Worm (Caenorhabditis elegans) whole organism, mixed stage, embryonic: ENCODE measurements around the gene F47F2.1.

Experiments used
- bed-3 ChIP-seq: fragments of 200-800 bp; sonication (Bioruptor generic); optimal IDR thresholded peaks from 3 replicates; lab custom pipeline; 2018; ENCODE audit warnings: mild to moderate bottlenecking, missing genetic modification characterization, moderate library complexity, missing compliant biosample characterization
- elt-1 ChIP-seq: sonication (generic microtip); optimal IDR thresholded peaks from 2 replicates; lab custom pipeline; 2017; ENCODE audit warnings: missing genetic modification characterization, mild to moderate bottlenecking, missing compliant biosample characterization, antibody characterized with exemption, moderate library complexity, borderline replicate concordance; ENCODE audit not compliant: insufficient read depth
- lin-13 ChIP-seq: fragments of 150-350 bp; optimal IDR thresholded peaks from 2 replicates; lab custom pipeline; 2014; ENCODE audit warnings: missing biosample characterization, missing genetic modification characterization
- lsy-2 ChIP-seq: fragments of 150-350 bp; optimal IDR thresholded peaks from 2 replicates; lab custom pipeline; 2014; ENCODE audit warnings: missing biosample characterization, missing genetic modification characterization
- nhr-12 ChIP-seq: fragments of 150-350 bp; optimal IDR thresholded peaks from 2 replicates; lab custom pipeline; 2014; ENCODE audit warnings: missing biosample characterization, missing genetic modification characterization
- nhr-237 ChIP-seq: fragments of 150-350 bp; optimal IDR thresholded peaks from 2 replicates; lab custom pipeline; 2014; ENCODE audit warnings: missing biosample characterization, missing genetic modification characterization
- nhr-28 ChIP-seq: fragments of 150-350 bp; optimal IDR thresholded peaks from 2 replicates; lab custom pipeline; 2014; ENCODE audit warnings: missing biosample characterization, missing genetic modification characterization
- snpc-4 ChIP-seq: fragments of 150-350 bp; optimal IDR thresholded peaks from 2 replicates; lab custom pipeline; 2014; ENCODE audit warnings: missing biosample characterization, missing genetic modification characterization
- unc-120 ChIP-seq: sonication (generic microtip); optimal IDR thresholded peaks from 2 replicates; lab custom pipeline; 2017; ENCODE audit warnings: missing genetic modification characterization, missing compliant biosample characterization; ENCODE audit not compliant: poor library complexity, severe bottlenecking
- unc-62 ChIP-seq: fragments of 150-350 bp; optimal IDR thresholded peaks from 2 replicates; lab custom pipeline; 2014; ENCODE audit warnings: missing biosample characterization, missing genetic modification reagents, missing genetic modification characterization

DNA sequence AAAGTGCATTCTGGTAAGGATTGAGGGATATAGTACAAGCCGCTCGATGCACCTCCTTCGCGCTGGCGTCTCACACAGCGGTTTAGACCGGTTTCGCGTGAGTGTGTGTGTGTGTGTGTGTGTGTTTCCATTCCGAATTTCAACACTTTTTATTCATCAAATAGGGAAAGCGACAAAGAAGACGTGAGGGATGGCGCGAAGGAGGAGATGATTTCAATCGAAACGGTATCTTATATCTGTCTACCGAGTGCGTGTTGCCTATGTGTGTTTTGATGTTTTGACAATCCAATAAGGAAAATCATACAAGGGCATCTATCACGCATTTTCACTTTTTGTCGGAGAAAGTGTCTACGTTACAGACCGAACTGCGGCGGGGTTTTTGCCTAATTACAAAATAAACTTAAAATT is 40.6 kb upstream of the F47F2.1 start:
- peak; percentile 7 for TF ChIP-seq unc-62 (GFP tag; lab: Kevin White, UChicago)
- no peak for TF ChIP-seq nhr-237 (tag; lab: Kevin White, UChicago)
- TF ChIP-seq nhr-28, result no peak
- no peak for TF ChIP-seq lin-13 (tag; lab: Kevin White, UChicago)
- no peak for TF ChIP-seq snpc-4 (tag; lab: Kevin White, UChicago)
- no peak for TF ChIP-seq unc-120 (tag; lab: Kevin White, UChicago)
- peak; percentile 75 for TF ChIP-seq elt-1
- TF ChIP-seq bed-3 (GFP tag; lab: Kevin White, UChicago), result no peak
- no peak for TF ChIP-seq lsy-2 (tag; lab: Kevin White, UChicago)
- TF ChIP-seq nhr-12 (tag; lab: Kevin White, UChicago), result no peak
